Fruit fly (Drosophila melanogaster) whole organism, larva: Measurements from ENCODE around the gene Coq2.

Experiments
- noc ChIP-seq: fragments of 200-800 bp; sonication (Bioruptor generic); optimal IDR thresholded peaks from 3 replicates; lab custom pipeline; 2019; ENCODE audit warnings: missing biosample characterization, mild to moderate bottlenecking, missing genetic modification characterization, moderate library complexity

Coq2 gene

dm6 chr3R:8316344-8317105 is at the start of gene Coq2:
Coq2 (minus strand) TSS chr3R:8316543.
- no peak for TF ChIP-seq noc (tag; lab: Kevin White, UChicago)

- no peak for TF ChIP-seq noc (tag; lab: Kevin White, UChicago)
Observed at dm6 chr3R:8362259-8362876, 46.0 kb upstream of the Coq2 start, which contains the start of the genes Veneno and CG7963. Veneno (minus strand) TSS chr3R:8362554. CG7963 (plus strand) TSS chr3R:8362826.

- TF ChIP-seq noc (tag; lab: Kevin White, UChicago) = no peak
Observed at dm6 chr3R:8358004-8358403, 41.7 kb upstream of the Coq2 start.

- TF ChIP-seq noc (tag; lab: Kevin White, UChicago) = no peak
Observed at dm6 chr3R:8357372-8357992, 41.1 kb upstream of the Coq2 start.

- TF ChIP-seq noc (tag; lab: Kevin White, UChicago) = no peak
Observed at dm6 chr3R:8356626-8357290, 40.4 kb upstream of the Coq2 start, which contains the start of gene stck. stck (plus strand) TSS chr3R:8356978.

- peak; percentile 78 for TF ChIP-seq noc (tag; lab: Kevin White, UChicago)
Observed at dm6 chr3R:8355579-8355978, 39.2 kb upstream of the Coq2 start.

- TF ChIP-seq noc (tag; lab: Kevin White, UChicago) = no peak
Observed at dm6 chr3R:8354969-8355368, 38.6 kb upstream of the Coq2 start.

- TF ChIP-seq noc (tag; lab: Kevin White, UChicago) = peak; percentile 23
Observed at dm6 chr3R:8354458-8354857, 38.1 kb upstream of the Coq2 start.

dm6 chr3R:8353994-8354393 is 37.7 kb upstream of the Coq2 start:
- TF ChIP-seq noc (tag; lab: Kevin White, UChicago) = no peak

dm6 chr3R:8352961-8353728 is 36.8 kb upstream of the Coq2 start:
- TF ChIP-seq noc (tag; lab: Kevin White, UChicago) = peak; percentile 48

dm6 chr3R:8349449-8350115 is 33.2 kb upstream of the Coq2 start, which contains the start of gene Atg13:
Atg13 (plus strand) TSS chr3R:8349815.
- TF ChIP-seq noc (tag; lab: Kevin White, UChicago) = no peak

- no peak for TF ChIP-seq noc (tag; lab: Kevin White, UChicago)
Observed at dm6 chr3R:8349106-8349448, 32.7 kb upstream of the Coq2 start.

- no peak for TF ChIP-seq noc (tag; lab: Kevin White, UChicago)
Observed at dm6 chr3R:8347835-8348234, 31.5 kb upstream of the Coq2 start.

- TF ChIP-seq noc (tag; lab: Kevin White, UChicago) = no peak
Observed at dm6 chr3R:8347279-8347678, 30.9 kb upstream of the Coq2 start, which contains the start of gene CG7352. CG7352 (plus strand) TSS chr3R:8347579.
